Fruit fly (Drosophila melanogaster) whole organism, adult: Measurements from ENCODE around the gene CG18233.

Experiments
- CG12768 ChIP-seq: fragments of 200-800 bp; sonication (Bioruptor generic); optimal IDR thresholded peaks from 2 replicates; lab custom pipeline; 2017; ENCODE audit warnings: missing biosample characterization, missing genetic modification characterization, mild to moderate bottlenecking, moderate library complexity, missing genetic modification reagents
- CG14711 ChIP-seq: fragments of 200-800 bp; sonication (Bioruptor generic); optimal IDR thresholded peaks from 2 replicates; lab custom pipeline; 2018; ENCODE audit warnings: missing biosample characterization, mild to moderate bottlenecking, missing genetic modification characterization, moderate library complexity
- kay ChIP-seq: fragments of 200-800 bp; sonication (Bioruptor generic); peaks from one replicate; lab custom pipeline; 2016; ENCODE audit warnings: missing biosample characterization, missing genetic modification characterization, borderline replicate concordance
- pad ChIP-seq: fragments of 200-800 bp; sonication (Bioruptor generic); optimal IDR thresholded peaks from 3 replicates; lab custom pipeline; 2017; ENCODE audit warnings: missing biosample characterization, missing genetic modification characterization, mild to moderate bottlenecking, moderate library complexity, missing genetic modification reagents
- tj ChIP-seq: fragments of 200-800 bp; sonication (Bioruptor generic); optimal IDR thresholded peaks from 3 replicates; lab custom pipeline; 2017; ENCODE audit warnings: missing biosample characterization, mild to moderate bottlenecking, missing genetic modification characterization, moderate library complexity

- TF ChIP-seq kay (GFP tag; lab: Kevin White, UChicago) (no peak), pad (GFP tag; lab: Kevin White, UChicago) (no peak), CG12768 (no peak), CG14711 (tag; lab: Kevin White, UChicago) (no peak), tj (no peak)
Observed at dm6 chr3L:18603125-18603524, 2.1 kb upstream of the CG18233 start, which contains the start of gene CG18234.
